Worm (Caenorhabditis elegans) whole organism, late embryonic: ENCODE results near the gene R12B2.7.

Experiments
- C08G9.2 ChIP-seq: sonication (generic microtip); optimal IDR thresholded peaks from 2 replicates; lab custom pipeline; 2016; ENCODE audit warnings: mild to moderate bottlenecking, missing genetic modification characterization, moderate library complexity, missing compliant biosample characterization
- C38D4.7 ChIP-seq: fragments of 200-800 bp; sonication (Bioruptor generic); optimal IDR thresholded peaks from 2 replicates; lab custom pipeline; 2018; ENCODE audit warnings: mild to moderate bottlenecking, missing genetic modification characterization, moderate library complexity, missing compliant biosample characterization
- K02D7.2 ChIP-seq: sonication (generic microtip); optimal IDR thresholded peaks from 2 replicates; lab custom pipeline; 2017; ENCODE audit warnings: mild to moderate bottlenecking, missing genetic modification characterization, missing compliant biosample characterization
- K09A11.1 ChIP-seq: sonication (generic microtip); optimal IDR thresholded peaks from 2 replicates; lab custom pipeline; 2017; ENCODE audit warnings: antibody characterized with exemption, mild to moderate bottlenecking, missing genetic modification characterization, missing compliant biosample characterization; ENCODE audit not compliant: insufficient read depth
- Y22D7AL.16 ChIP-seq: sonication (generic microtip); optimal IDR thresholded peaks from 2 replicates; lab custom pipeline; 2016; ENCODE audit warnings: missing genetic modification characterization, missing compliant biosample characterization
- ceh-14 ChIP-seq: sonication (generic microtip); optimal IDR thresholded peaks from 2 replicates; lab custom pipeline; 2016; ENCODE audit warnings: missing genotype, missing genetic modification characterization, missing compliant biosample characterization
- ceh-18 ChIP-seq: sonication (generic microtip); optimal IDR thresholded peaks from 2 replicates; lab custom pipeline; 2016; ENCODE audit warnings: missing genetic modification characterization, missing compliant biosample characterization
- ceh-22 ChIP-seq: sonication (generic microtip); optimal IDR thresholded peaks from 2 replicates; lab custom pipeline; 2017; ENCODE audit warnings: missing biosample characterization, missing genetic modification characterization
- ceh-9 ChIP-seq: sonication (generic microtip); optimal IDR thresholded peaks from 2 replicates; lab custom pipeline; 2016; ENCODE audit warnings: mild to moderate bottlenecking, missing genetic modification characterization, inconsistent platforms, missing compliant biosample characterization
- dve-1 ChIP-seq: sonication (generic microtip); optimal IDR thresholded peaks from 2 replicates; lab custom pipeline; 2017; ENCODE audit warnings: antibody characterized with exemption, mild to moderate bottlenecking, missing genetic modification characterization, missing compliant biosample characterization
- ets-4 ChIP-seq: sonication (generic microtip); optimal IDR thresholded peaks from 2 replicates; lab custom pipeline; 2016; ENCODE audit warnings: missing genetic modification characterization, missing compliant biosample characterization
- eyg-1 ChIP-seq: sonication (generic microtip); optimal IDR thresholded peaks from 2 replicates; lab custom pipeline; 2016; ENCODE audit warnings: missing genotype, missing genetic modification characterization, missing compliant biosample characterization
- fkh-6 ChIP-seq: sonication (generic microtip); optimal IDR thresholded peaks from 2 replicates; lab custom pipeline; 2016; ENCODE audit warnings: missing genetic modification characterization, missing compliant biosample characterization
- hlh-15 ChIP-seq: sonication (generic microtip); optimal IDR thresholded peaks from 2 replicates; lab custom pipeline; 2016; ENCODE audit warnings: missing genetic modification characterization, missing compliant biosample characterization
- hlh-30 ChIP-seq: sonication (generic microtip); optimal IDR thresholded peaks from 2 replicates; lab custom pipeline; 2017; ENCODE audit warnings: antibody characterized with exemption, missing genetic modification characterization, missing compliant biosample characterization; ENCODE audit not compliant: insufficient read depth
- hlh-8 ChIP-seq: sonication (generic microtip); optimal IDR thresholded peaks from 2 replicates; lab custom pipeline; 2016; ENCODE audit warnings: missing genotype, missing genetic modification characterization, missing compliant biosample characterization
- lim-6 ChIP-seq: sonication (generic microtip); optimal IDR thresholded peaks from 2 replicates; lab custom pipeline; 2016; ENCODE audit warnings: missing genetic modification characterization, missing compliant biosample characterization
- mec-3 ChIP-seq: sonication (generic microtip); optimal IDR thresholded peaks from 2 replicates; lab custom pipeline; 2016; ENCODE audit warnings: borderline replicate concordance, missing genetic modification characterization, missing compliant biosample characterization
- nfya-1 ChIP-seq: sonication (generic microtip); optimal IDR thresholded peaks from 2 replicates; lab custom pipeline; 2017; ENCODE audit warnings: missing genetic modification characterization, mild to moderate bottlenecking, missing compliant biosample characterization, antibody characterized with exemption, moderate library complexity
- nhr-11 ChIP-seq: fragments of 150-350 bp; optimal IDR thresholded peaks from 2 replicates; lab custom pipeline; 2014; ENCODE audit warnings: missing biosample characterization, missing genetic modification characterization
- nhr-232 ChIP-seq: sonication (generic microtip); optimal IDR thresholded peaks from 2 replicates; lab custom pipeline; 2016; ENCODE audit warnings: missing genetic modification characterization, missing compliant biosample characterization
- npax-4 ChIP-seq: sonication (generic microtip); optimal IDR thresholded peaks from 2 replicates; lab custom pipeline; 2016; ENCODE audit warnings: missing genetic modification characterization, missing compliant biosample characterization
- pag-3 ChIP-seq: sonication (generic microtip); optimal IDR thresholded peaks from 2 replicates; lab custom pipeline; 2016; ENCODE audit warnings: missing compliant biosample characterization, missing genetic modification characterization, borderline replicate concordance
- ref-2 ChIP-seq: sonication (generic microtip); optimal IDR thresholded peaks from 2 replicates; lab custom pipeline; 2016; ENCODE audit warnings: missing genetic modification characterization, missing compliant biosample characterization
- rnt-1 ChIP-seq: sonication (generic microtip); optimal IDR thresholded peaks from 2 replicates; lab custom pipeline; 2016; ENCODE audit warnings: missing genetic modification characterization, missing compliant biosample characterization
- sdc-2 ChIP-seq: sonication (generic microtip); optimal IDR thresholded peaks from 2 replicates; lab custom pipeline; 2016; ENCODE audit warnings: missing genotype, missing genetic modification characterization, missing compliant biosample characterization
- syd-9 ChIP-seq: sonication (generic microtip); optimal IDR thresholded peaks from 2 replicates; lab custom pipeline; 2016; ENCODE audit warnings: mild to moderate bottlenecking, missing genetic modification characterization, moderate library complexity, missing compliant biosample characterization
- tbx-2 ChIP-seq: sonication (generic microtip); optimal IDR thresholded peaks from 2 replicates; lab custom pipeline; 2016; ENCODE audit warnings: missing genetic modification characterization, missing compliant biosample characterization
- tbx-7 ChIP-seq: sonication (generic microtip); optimal IDR thresholded peaks from 2 replicates; lab custom pipeline; 2016; ENCODE audit warnings: missing genotype, missing genetic modification characterization, missing compliant biosample characterization
- unc-55 ChIP-seq: sonication (generic microtip); optimal IDR thresholded peaks from 2 replicates; lab custom pipeline; 2017; ENCODE audit warnings: missing biosample characterization, missing genetic modification reagents, missing genetic modification characterization
- unc-86 ChIP-seq: sonication (generic microtip); optimal IDR thresholded peaks from 2 replicates; lab custom pipeline; 2016; ENCODE audit warnings: missing genetic modification characterization, missing compliant biosample characterization
- zip-5 ChIP-seq: sonication (generic microtip); optimal IDR thresholded peaks from 2 replicates; lab custom pipeline; 2016; ENCODE audit warnings: missing genetic modification characterization, missing compliant biosample characterization
- ztf-16 ChIP-seq: sonication (generic microtip); optimal IDR thresholded peaks from 2 replicates; lab custom pipeline; 2017; ENCODE audit warnings: missing genetic modification characterization, missing compliant biosample characterization

The R12B2.7 gene

ce11 chrIII:5835163-5835871, 20.5 kb downstream of the R12B2.7 start (continued):
- TF ChIP-seq rnt-1 (tag; lab: Kevin White, UChicago) (peak; percentile 49), ref-2 (no peak), syd-9 (tag; lab: Kevin White, UChicago) (no peak), dve-1 (no peak), Y22D7AL.16 (tag; lab: Kevin White, UChicago) (no peak), tbx-2 (no peak), nhr-232 (tag; lab: Kevin White, UChicago) (no peak), C08G9.2 (tag; lab: Kevin White, UChicago) (peak; percentile 46), hlh-8 (tag; lab: Kevin White, UChicago) (no peak)

- no peak for TF ChIP-seq C08G9.2 (tag; lab: Kevin White, UChicago)
- no peak for TF ChIP-seq hlh-30 (tag; lab: Kevin White, UChicago)
- no peak for TF ChIP-seq eyg-1
- TF ChIP-seq lim-6 (tag; lab: Kevin White, UChicago): no peak
- no peak for TF ChIP-seq hlh-15 (tag; lab: Kevin White, UChicago)
- TF ChIP-seq zip-5 (tag; lab: Kevin White, UChicago): no peak
- no peak for TF ChIP-seq nhr-11
- no peak for TF ChIP-seq hlh-8 (tag; lab: Kevin White, UChicago)
- TF ChIP-seq, all 69 proteins: peak for 0
Observed at ce11 chrIII:5836261-5836660, 21.4 kb downstream of the R12B2.7 start.

ce11 chrIII:5836816-5837215, 22.0 kb downstream of the R12B2.7 start, which contains the start of gene W04D12.1:
Gene W04D12.1 (plus strand): TSS chrIII:5836926.
- TF ChIP-seq npax-4 (no peak), pag-3 (tag; lab: Kevin White, UChicago) (no peak), hlh-15 (tag; lab: Kevin White, UChicago) (no peak), sdc-2 (peak; percentile 7), ceh-22 (tag; lab: Kevin White, UChicago) (no peak), unc-86 (tag; lab: Kevin White, UChicago) (no peak), tbx-7 (tag; lab: Kevin White, UChicago) (no peak), C38D4.7 (GFP tag; lab: Kevin White, UChicago) (peak; percentile 18), mec-3 (tag; lab: Kevin White, UChicago) (no peak), nfya-1 (peak; percentile 4), ceh-9 (tag; lab: Kevin White, UChicago) (no peak), rnt-1 (tag; lab: Kevin White, UChicago) (no peak), ztf-16 (tag; lab: Kevin White, UChicago) (no peak)

DNA sequence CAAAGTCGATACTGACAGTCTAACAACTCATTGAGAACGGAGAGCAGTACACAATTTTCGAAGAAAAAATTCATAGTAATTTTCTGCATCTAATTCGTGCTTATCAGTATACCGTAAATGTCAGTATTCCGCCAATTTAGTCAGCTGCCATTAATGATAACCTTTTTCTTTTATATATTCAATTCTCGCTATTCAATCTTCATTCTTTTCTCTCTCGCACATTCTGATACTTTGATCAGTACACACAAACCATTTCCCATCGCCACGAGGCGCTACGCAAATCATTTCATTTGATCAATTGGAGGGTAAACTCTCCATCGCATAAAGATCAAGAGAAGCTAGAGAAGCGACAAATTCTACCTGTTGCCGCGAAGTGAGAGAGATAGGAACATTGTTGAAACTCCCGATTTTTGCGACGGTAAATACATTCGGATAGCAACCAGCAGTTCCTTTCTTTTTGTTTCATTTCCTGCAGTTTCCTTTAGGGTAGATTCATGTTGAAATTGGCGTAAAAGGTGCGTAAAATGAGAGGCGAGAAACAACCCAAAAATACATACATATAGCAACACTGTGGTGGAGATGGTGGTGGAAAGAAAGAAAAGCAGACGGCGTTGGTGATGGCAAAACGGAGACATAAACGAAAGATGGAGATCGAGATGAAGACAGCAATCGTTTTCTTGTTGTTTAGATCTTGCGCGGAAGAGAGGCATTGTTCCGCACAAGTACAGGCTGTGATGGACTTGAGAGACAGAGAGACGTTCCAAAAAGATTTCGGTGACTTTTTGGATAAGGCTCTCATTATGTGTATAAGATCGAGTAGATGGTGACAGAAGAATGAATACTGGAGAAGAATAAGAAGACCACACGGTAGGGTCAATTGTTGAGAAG, 23.6 kb downstream of the R12B2.7 start:
- TF ChIP-seq ceh-14 (no peak), ceh-18 (peak; percentile 39), lim-6 (tag; lab: Kevin White, UChicago) (no peak), unc-55 (peak; percentile 14), rnt-1 (tag; lab: Kevin White, UChicago) (peak; percentile 9), dve-1 (no peak), K02D7.2 (tag; lab: Kevin White, UChicago) (no peak), ets-4 (tag; lab: Kevin White, UChicago) (peak; percentile 13), K09A11.1 (tag; lab: Kevin White, UChicago) (no peak), fkh-6 (tag; lab: Kevin White, UChicago) (no peak)
- TF ChIP-seq, all 69 proteins: peak for 4
